Fruit fly (Drosophila melanogaster) whole organism, prepupa: Measurements from ENCODE around the gene Tmhs.

Experiments
- CG11294 ChIP-seq: fragments of 200-800 bp; sonication (Bioruptor generic); IDR thresholded peaks from 2 replicates; pipeline ENCODE4 v1.3.6; 2022; ENCODE audit warnings: missing biosample characterization, missing genetic modification characterization
- CG31627 ChIP-seq: fragments of 200-800 bp; sonication (Bioruptor generic); optimal IDR thresholded peaks from 3 replicates; lab custom pipeline; 2016; ENCODE audit warnings: missing biosample characterization, missing genetic modification characterization
- CG7368 ChIP-seq: fragments of 200-800 bp; sonication (Bioruptor generic); optimal IDR thresholded peaks from 3 replicates; lab custom pipeline; 2016; ENCODE audit warnings: missing biosample characterization, missing genetic modification characterization
- Gug ChIP-seq: fragments of 200-800 bp; sonication (Bioruptor generic); IDR thresholded peaks from 2 replicates; pipeline ENCODE4 v1.3.6; 2022; ENCODE audit warnings: missing biosample characterization, missing genetic modification characterization
- Lpt ChIP-seq: fragments of 200-800 bp; sonication (Bioruptor generic); optimal IDR thresholded peaks from 3 replicates; lab custom pipeline; 2016; ENCODE audit warnings: missing biosample characterization, missing genetic modification characterization
- OdsH ChIP-seq: fragments of 200-800 bp; sonication (Bioruptor generic); optimal IDR thresholded peaks from 3 replicates; lab custom pipeline; 2016; ENCODE audit warnings: missing biosample characterization, missing genetic modification characterization
- Sox102F ChIP-seq: fragments of 200-800 bp; sonication (Bioruptor generic); optimal IDR thresholded peaks from 2 replicates; lab custom pipeline; 2016; ENCODE audit warnings: missing biosample characterization, mild to moderate bottlenecking, missing genetic modification characterization
- Sox14 ChIP-seq: fragments of 200-800 bp; sonication (Bioruptor generic); optimal IDR thresholded peaks from 3 replicates; lab custom pipeline; 2016; ENCODE audit warnings: missing biosample characterization, missing genetic modification characterization
- dsx ChIP-seq: fragments of 200-800 bp; optimal IDR thresholded peaks from 3 replicates; lab custom pipeline; 2019; ENCODE audit warnings: missing biosample characterization, mild to moderate bottlenecking, missing genetic modification characterization, moderate library complexity; ENCODE audit not compliant: poor library complexity, severe bottlenecking
- eg ChIP-seq: fragments of 200-800 bp; sonication (Bioruptor generic); IDR thresholded peaks from 3 replicates; pipeline ENCODE4 v1.3.6; 2022; ENCODE audit warnings: missing biosample characterization, missing genetic modification characterization
- salr ChIP-seq, 2 experiments: fragments of 200-800 bp; sonication (Bioruptor generic); optimal IDR thresholded peaks; 3 replicates each; lab custom pipeline; 2016 to 2018; ENCODE audit warnings: missing biosample characterization in 2 of 2, missing genetic modification characterization in 2 of 2, mild to moderate bottlenecking in 1 of 2
- spab ChIP-seq: fragments of 200-800 bp; sonication (Bioruptor generic); optimal IDR thresholded peaks from 2 replicates; lab custom pipeline; 2017; ENCODE audit warnings: missing biosample characterization, mild to moderate bottlenecking, missing genetic modification characterization, missing genetic modification reagents
- svp ChIP-seq: fragments of 200-800 bp; sonication (Bioruptor generic); peaks from one replicate; lab custom pipeline; 2016; ENCODE audit warnings: missing biosample characterization, missing genetic modification characterization

DNA sequence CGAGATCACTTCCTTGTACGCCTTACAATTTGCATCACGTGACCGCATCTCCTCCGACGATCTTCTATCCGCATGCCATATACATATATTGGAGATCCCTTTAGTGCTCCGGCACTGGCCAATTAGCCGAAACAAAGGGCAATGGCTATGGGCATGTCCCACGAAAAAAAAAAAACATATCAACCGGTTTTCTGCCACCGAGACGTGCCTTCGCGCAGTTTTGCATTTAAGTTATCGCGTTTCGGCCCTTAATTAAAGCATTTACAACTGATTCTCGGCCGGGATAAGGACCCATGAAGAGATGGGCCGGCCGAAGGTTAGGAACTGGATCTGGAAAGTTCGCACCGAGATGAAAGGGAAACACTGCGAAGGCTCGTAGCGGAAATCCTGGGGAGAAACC, 14.2 kb downstream of the Tmhs start:
- no peak for TF ChIP-seq eg (GFP tag; lab: Robert Waterston, UW)
- TF ChIP-seq Sox102F: no peak
- TF ChIP-seq CG7368: no peak
- TF ChIP-seq Lpt (GFP tag; lab: Kevin White, UChicago): no peak
- TF ChIP-seq svp (GFP tag; lab: Kevin White, UChicago): peak; percentile 11
- TF ChIP-seq CG31627 (GFP tag; lab: Kevin White, UChicago): no peak
- TF ChIP-seq Sox14 (GFP tag; lab: Kevin White, UChicago): no peak
- TF ChIP-seq Gug (GFP tag; lab: Robert Waterston, UW): no peak
- no peak for TF ChIP-seq dsx (GFP tag; lab: Kevin White, UChicago)
- no peak for TF ChIP-seq CG11294 (GFP tag; lab: Robert Waterston, UW)
- TF ChIP-seq spab (GFP tag; lab: Kevin White, UChicago): no peak
- TF ChIP-seq salr (GFP tag; optimal IDR thresholded peaks at IDR 0.05; lab: Kevin White, UChicago): no peak
- no peak for TF ChIP-seq OdsH (GFP tag; lab: Kevin White, UChicago)
